Fruit fly (Drosophila melanogaster): Measurements from ENCODE around the gene CG11106.

CG11106 gene

dm6 chrX:11170578-11170977 lies 31.5 kb upstream of the CG11106 start, which contains the start of gene CG1394:
Gene CG1394 (minus strand): TSS chrX:11170678.
- TF ChIP-seq ap (GFP tag; IDR thresholded peaks at IDR 0.05), result no peak

- TF ChIP-seq crol (GFP tag; IDR thresholded peaks at IDR 0.05) (peak; percentile 56), Hmr (GFP tag; optimal IDR thresholded peaks at IDR 0.05) (no peak)
Measured at dm6 chrX:11176073-11176472, 26.0 kb upstream of the CG11106 start.

dm6 chrX:11182631-11183030 lies 19.4 kb upstream of the CG11106 start, which contains the start of gene CG15200:
Gene CG15200 (plus strand): TSS chrX:11182931.
- TF ChIP-seq Optix (GFP tag; IDR thresholded peaks at IDR 0.05) (no peak), H2.0 (GFP tag; IDR thresholded peaks at IDR 0.05) (no peak), Med (GFP tag) (no peak), CG13624 (GFP tag; optimal IDR thresholded peaks at IDR 0.05) (no peak), ash1 (GFP tag; optimal IDR thresholded peaks at IDR 0.05) (no peak), Neu2 (GFP tag; optimal IDR thresholded peaks at IDR 0.05; ENCODE audit: borderline replicate concordance) (no peak), phol (tag; optimal IDR thresholded peaks at IDR 0.05) (no peak)

dm6 chrX:11203104-11203503 lies 1.1 kb downstream of the CG11106 start:
- no peak for TF ChIP-seq CG6175 (GFP tag; IDR thresholded peaks at IDR 0.05)
- TF ChIP-seq CG10366 (GFP tag; IDR thresholded peaks at IDR 0.05), result no peak
- peak; percentile 64 for TF ChIP-seq Hr39 (optimal IDR thresholded peaks at IDR 0.05)

- TF ChIP-seq btn (GFP tag; optimal IDR thresholded peaks at IDR 0.05) (no peak), CG42726 (GFP tag; IDR thresholded peaks at IDR 0.05; ENCODE audit: partially characterized antibody) (no peak), sr (GFP tag; IDR thresholded peaks at IDR 0.05) (no peak), gcm (GFP tag; optimal IDR thresholded peaks at IDR 0.05) (no peak), Hr39 (optimal IDR thresholded peaks at IDR 0.05) (no peak), az2 (GFP tag; optimal IDR thresholded peaks at IDR 0.05) (no peak), run (tag; optimal IDR thresholded peaks at IDR 0.05) (no peak), Hsf (GFP tag; optimal IDR thresholded peaks at IDR 0.05) (no peak), CG30020 (tag; optimal IDR thresholded peaks at IDR 0.05) (no peak), ems (GFP tag; optimal IDR thresholded peaks at IDR 0.05) (no peak), gce (GFP tag; IDR thresholded peaks at IDR 0.05) (no peak), CG12391 (tag; optimal IDR thresholded peaks at IDR 0.05) (no peak)
Measured at dm6 chrX:11247936-11248335, 45.9 kb downstream of the CG11106 start, which contains the start of gene CG15198. Gene CG15198 (plus strand): TSS chrX:11248236.

All from whole organism, embryonic.